Fruit fly (Drosophila melanogaster) whole organism, embryonic: Measurements from ENCODE around the gene Spps.

Experiments used
- Bgb ChIP-seq: fragments of 200-800 bp; sonication (Bioruptor generic); IDR thresholded peaks from 2 replicates; pipeline ENCODE4 v1.3.6; 2022; ENCODE audit warnings: missing biosample characterization, missing genetic modification characterization; ENCODE audit not compliant: partially characterized antibody
- Blimp-1 ChIP-seq: fragments of 200-800 bp; sonication (Bioruptor generic); optimal IDR thresholded peaks from 3 replicates; lab custom pipeline; 2018; ENCODE audit warnings: missing biosample characterization, missing genetic modification characterization, mild to moderate bottlenecking, moderate library complexity, missing genetic modification reagents
- Bteb2 ChIP-seq: fragments of 200-800 bp; sonication (Bioruptor generic); optimal IDR thresholded peaks from 2 replicates; lab custom pipeline; 2016; ENCODE audit warnings: missing biosample characterization, missing genetic modification characterization
- CG10267 ChIP-seq: fragments of 200-800 bp; sonication (Bioruptor generic); optimal IDR thresholded peaks from 2 replicates; lab custom pipeline; 2018; ENCODE audit warnings: missing biosample characterization, mild to moderate bottlenecking, missing genetic modification characterization, moderate library complexity
- CG10431 ChIP-seq: fragments of 200-800 bp; sonication (Bioruptor generic); optimal IDR thresholded peaks from 3 replicates; lab custom pipeline; 2018; ENCODE audit warnings: missing biosample characterization, mild to moderate bottlenecking, missing genetic modification characterization
- CG10565 ChIP-seq: fragments of 200-800 bp; sonication (Bioruptor generic); optimal IDR thresholded peaks from 3 replicates; lab custom pipeline; 2016; ENCODE audit warnings: missing biosample characterization, mild to moderate bottlenecking, missing genetic modification characterization
- CG11723 ChIP-seq: fragments of 200-800 bp; sonication (Bioruptor generic); optimal IDR thresholded peaks from 2 replicates; lab custom pipeline; 2017; ENCODE audit warnings: missing biosample characterization, mild to moderate bottlenecking, missing genetic modification characterization
- CG14014 ChIP-seq: fragments of 200-800 bp; sonication (Bioruptor generic); IDR thresholded peaks from 2 replicates; pipeline ENCODE4 v1.3.6; 2022; ENCODE audit warnings: missing biosample characterization, missing genetic modification characterization
- CG15073 ChIP-seq: fragments of 200-800 bp; sonication (Bioruptor generic); optimal IDR thresholded peaks from 2 replicates; lab custom pipeline; 2016; ENCODE audit warnings: missing biosample characterization, missing genetic modification characterization
- CG15514 ChIP-seq: fragments of 200-800 bp; sonication (Bioruptor generic); optimal IDR thresholded peaks from 3 replicates; lab custom pipeline; 2017; ENCODE audit warnings: missing biosample characterization, missing genetic modification characterization, mild to moderate bottlenecking, moderate library complexity, missing genetic modification reagents
- CG16779 ChIP-seq: fragments of 200-800 bp; sonication (Bioruptor generic); IDR thresholded peaks from 2 replicates; pipeline ENCODE4 v1.3.6; 2022; ENCODE audit warnings: missing biosample characterization, missing genetic modification characterization
- CG17186 ChIP-seq: fragments of 200-800 bp; sonication (Bioruptor generic); optimal IDR thresholded peaks from 3 replicates; lab custom pipeline; 2017; ENCODE audit warnings: missing biosample characterization, missing genetic modification reagents, missing genetic modification characterization
- CG18476 ChIP-seq: fragments of 200-800 bp; sonication (Bioruptor generic); optimal IDR thresholded peaks from 2 replicates; lab custom pipeline; 2016; ENCODE audit warnings: missing biosample characterization, mild to moderate bottlenecking, missing genetic modification characterization
- CG18599 ChIP-seq: fragments of 200-800 bp; sonication (Bioruptor generic); optimal IDR thresholded peaks from 3 replicates; lab custom pipeline; 2017; ENCODE audit warnings: missing biosample characterization, missing genetic modification characterization, mild to moderate bottlenecking, moderate library complexity, missing genetic modification reagents
- CG18764 ChIP-seq: fragments of 200-800 bp; sonication (Bioruptor generic); optimal IDR thresholded peaks from 3 replicates; lab custom pipeline; 2016; ENCODE audit warnings: missing biosample characterization, missing genetic modification characterization
- CG2712 ChIP-seq: fragments of 200-800 bp; optimal IDR thresholded peaks from 3 replicates; lab custom pipeline; 2019; ENCODE audit warnings: missing biosample characterization, mild to moderate bottlenecking, missing genetic modification characterization, moderate library complexity
- CG2875 ChIP-seq: fragments of 200-800 bp; sonication (Bioruptor generic); optimal IDR thresholded peaks from 2 replicates; lab custom pipeline; 2017; ENCODE audit warnings: missing biosample characterization, mild to moderate bottlenecking, missing genetic modification characterization, missing genetic modification reagents
- CG31365 ChIP-seq: fragments of 200-800 bp; sonication (Bioruptor generic); optimal IDR thresholded peaks from 2 replicates; lab custom pipeline; 2018; ENCODE audit warnings: missing biosample characterization, mild to moderate bottlenecking, missing genetic modification characterization
- CG33213 ChIP-seq: fragments of 200-800 bp; sonication (Bioruptor generic); optimal IDR thresholded peaks from 3 replicates; lab custom pipeline; 2016; ENCODE audit warnings: missing biosample characterization, missing genetic modification characterization
- CG3847 ChIP-seq: fragments of 200-800 bp; sonication (Bioruptor generic); IDR thresholded peaks from 2 replicates; pipeline ENCODE4 v1.3.6; 2022; ENCODE audit warnings: missing biosample characterization, missing genetic modification characterization
- CG4820 ChIP-seq: fragments of 200-800 bp; sonication (Bioruptor generic); optimal IDR thresholded peaks from 3 replicates; lab custom pipeline; 2016; ENCODE audit warnings: missing biosample characterization, missing genetic modification characterization
- CG8924 ChIP-seq: fragments of 200-800 bp; optimal IDR thresholded peaks from 3 replicates; lab custom pipeline; 2019; ENCODE audit warnings: missing biosample characterization, mild to moderate bottlenecking, missing genetic modification characterization, moderate library complexity
- CG9727 ChIP-seq: fragments of 200-800 bp; sonication (Bioruptor generic); optimal IDR thresholded peaks from 3 replicates; lab custom pipeline; 2017; ENCODE audit warnings: missing biosample characterization, mild to moderate bottlenecking, missing genetic modification characterization
- CoRest ChIP-seq: fragments of 200-800 bp; sonication (Bioruptor generic); optimal IDR thresholded peaks from 3 replicates; lab custom pipeline; 2018; ENCODE audit warnings: missing biosample characterization, mild to moderate bottlenecking, missing genetic modification characterization, moderate library complexity
- Dll ChIP-seq: fragments of 200-800 bp; sonication (Bioruptor generic); IDR thresholded peaks from 4 replicates; pipeline ENCODE4 v1.3.6; 2022; ENCODE audit warnings: missing biosample characterization, missing genetic modification characterization; ENCODE audit not compliant: partially characterized antibody
- Dp ChIP-seq: fragments of 200-800 bp; sonication (Bioruptor generic); optimal IDR thresholded peaks from 2 replicates; lab custom pipeline; 2018; ENCODE audit warnings: missing biosample characterization, mild to moderate bottlenecking, missing genetic modification characterization, moderate library complexity
- Drgx ChIP-seq: fragments of 200-800 bp; sonication (Bioruptor generic); IDR thresholded peaks from 2 replicates; pipeline ENCODE4 v1.3.6; 2022; ENCODE audit warnings: missing biosample characterization, missing genetic modification characterization
- Eip74EF ChIP-seq, 2 experiments: fragments of 200-800 bp in 1 of 2; fragments of >200 bp in 1 of 2; sonication (Bioruptor generic) in 1 of 2; optimal IDR thresholded peaks; 2 replicates each; lab custom pipeline; 2017 to 2019; ENCODE audit warnings: missing biosample characterization in 2 of 2, missing genetic modification characterization in 2 of 2, mild to moderate bottlenecking in 1 of 2, moderate library complexity in 1 of 2
- Elba2 ChIP-seq: fragments of 200-800 bp; sonication (Bioruptor generic); optimal IDR thresholded peaks from 3 replicates; lab custom pipeline; 2016; ENCODE audit warnings: missing biosample characterization, missing genetic modification characterization
- HLH3B ChIP-seq: fragments of 200-800 bp; sonication (Bioruptor generic); IDR thresholded peaks from 2 replicates; pipeline ENCODE4 v1.3.6; 2022; ENCODE audit warnings: missing biosample characterization, missing genetic modification characterization
- Hmx ChIP-seq: fragments of 200-800 bp; sonication (Bioruptor generic); optimal IDR thresholded peaks from 2 replicates; lab custom pipeline; 2016; ENCODE audit warnings: missing biosample characterization, missing genetic modification characterization
- Meics ChIP-seq: fragments of 200-800 bp; sonication (Bioruptor generic); optimal IDR thresholded peaks from 2 replicates; lab custom pipeline; 2017; ENCODE audit warnings: missing biosample characterization, mild to moderate bottlenecking, missing genetic modification characterization
- NC2β ChIP-seq: fragments of 200-800 bp; sonication (Bioruptor generic); optimal IDR thresholded peaks from 2 replicates; lab custom pipeline; 2016; ENCODE audit warnings: missing biosample characterization, missing genetic modification characterization
- Nf-YB ChIP-seq: fragments of 200-800 bp; sonication (Bioruptor generic); optimal IDR thresholded peaks from 3 replicates; lab custom pipeline; 2019; ENCODE audit warnings: missing biosample characterization, mild to moderate bottlenecking, missing genetic modification characterization, moderate library complexity
- Oli ChIP-seq: fragments of 200-800 bp; sonication (Bioruptor generic); optimal IDR thresholded peaks from 2 replicates; lab custom pipeline; 2018; ENCODE audit warnings: missing biosample characterization, mild to moderate bottlenecking, missing genetic modification characterization, moderate library complexity
- Sry-δ ChIP-seq: fragments of 200-800 bp; sonication (Bioruptor generic); optimal IDR thresholded peaks from 2 replicates; lab custom pipeline; 2016; ENCODE audit warnings: missing biosample characterization, missing genetic modification characterization
- Ssrp ChIP-seq: fragments of 200-800 bp; sonication (Bioruptor generic); optimal IDR thresholded peaks from 2 replicates; lab custom pipeline; 2018; ENCODE audit warnings: missing biosample characterization, mild to moderate bottlenecking, missing genetic modification characterization, moderate library complexity
- TFAM ChIP-seq: fragments of 200-800 bp; sonication (Bioruptor generic); optimal IDR thresholded peaks from 2 replicates; lab custom pipeline; 2017; ENCODE audit warnings: missing biosample characterization, missing genetic modification characterization, inconsistent platforms
- ab ChIP-seq: fragments of 200-800 bp; sonication (Bioruptor generic); optimal IDR thresholded peaks from 2 replicates; lab custom pipeline; 2016; ENCODE audit warnings: missing biosample characterization, missing genetic modification characterization
- disco-r ChIP-seq: fragments of 200-800 bp; sonication (Bioruptor generic); optimal IDR thresholded peaks from 2 replicates; lab custom pipeline; 2016; ENCODE audit warnings: missing biosample characterization, missing genetic modification characterization
- row ChIP-seq: fragments of 200-800 bp; sonication (Bioruptor generic); IDR thresholded peaks from 3 replicates; pipeline ENCODE4 v1.3.6; 2022; ENCODE audit warnings: missing biosample characterization, missing genetic modification characterization
- sd ChIP-seq: fragments of 200-800 bp; sonication (Bioruptor generic); optimal IDR thresholded peaks from 3 replicates; lab custom pipeline; 2018; ENCODE audit warnings: missing biosample characterization, mild to moderate bottlenecking, missing genetic modification characterization, moderate library complexity
- slp2 ChIP-seq: fragments of 200-800 bp; sonication (Bioruptor generic); optimal IDR thresholded peaks from 2 replicates; lab custom pipeline; 2016; ENCODE audit warnings: missing biosample characterization, missing genetic modification characterization
- stc ChIP-seq: fragments of 200-800 bp; sonication (Bioruptor generic); IDR thresholded peaks from 2 replicates; pipeline ENCODE4 v1.3.6; 2022; ENCODE audit warnings: missing biosample characterization, missing genetic modification characterization
- tll ChIP-seq, 2 experiments: fragments of 200-800 bp in 1 of 2; fragments of >200 bp in 1 of 2; sonication (Bioruptor generic) in 1 of 2; optimal IDR thresholded peaks; 2 replicates each; lab custom pipeline; 2017 to 2019; ENCODE audit warnings: missing biosample characterization in 2 of 2, missing genetic modification characterization in 2 of 2, mild to moderate bottlenecking in 1 of 2, moderate library complexity in 1 of 2
- trh ChIP-seq: fragments of 200-800 bp; sonication (Bioruptor generic); optimal IDR thresholded peaks from 2 replicates; lab custom pipeline; 2016; ENCODE audit warnings: missing biosample characterization, missing genetic modification characterization
- zf30C ChIP-seq: fragments of 200-800 bp; sonication (Bioruptor generic); optimal IDR thresholded peaks from 3 replicates; lab custom pipeline; 2018; ENCODE audit warnings: missing biosample characterization, mild to moderate bottlenecking, missing genetic modification characterization

The Spps gene

dm6 chr3R:24221334-24222302 is 5.1 kb downstream of the Spps start, which contains the start of gene twin (continued):
- TF ChIP-seq Ssrp (tag; lab: Kevin White, UChicago) = peak; percentile 25
- TF ChIP-seq Eip74EF (GFP tag; optimal IDR thresholded peaks at IDR 0.05; lab: Kevin White, UChicago) = peak in 1 of 2 experiments; percentile 43
- peak; percentile 47 for TF ChIP-seq Hmx (GFP tag; lab: Kevin White, UChicago)
- no peak for TF ChIP-seq trh (GFP tag; lab: Kevin White, UChicago)
- TF ChIP-seq CG3847 (GFP tag; lab: Robert Waterston, UW) = peak; percentile 57
- peak; percentile 37 for TF ChIP-seq Nf-YB
- TF ChIP-seq zf30C = no peak
- peak; percentile 15 for TF ChIP-seq Oli (tag; lab: Kevin White, UChicago)
- TF ChIP-seq tll (GFP tag; optimal IDR thresholded peaks at IDR 0.05; lab: Kevin White, UChicago) = no peak
- peak; percentile 62 for TF ChIP-seq NC2β (GFP tag; lab: Kevin White, UChicago)
- no peak for TF ChIP-seq CG2875 (GFP tag; lab: Kevin White, UChicago)
- TF ChIP-seq Bteb2 (GFP tag; lab: Kevin White, UChicago) = peak; percentile 42
- peak; percentile 48; the same call in 1 of the 2 replicates for TF ChIP-seq CG14014 (GFP tag; lab: Robert Waterston, UW)
- no peak for TF ChIP-seq TFAM (GFP tag; lab: Kevin White, UChicago)
- TF ChIP-seq CG16779 (GFP tag; lab: Robert Waterston, UW) = no peak
- TF ChIP-seq CG2712 (tag; lab: Kevin White, UChicago) = peak; percentile 60
- TF ChIP-seq Meics (GFP tag; lab: Kevin White, UChicago) = peak; percentile 51
- TF ChIP-seq stc (GFP tag; lab: Robert Waterston, UW) = no peak; the same call in 1 of the 2 replicates
- peak; percentile 73 for TF ChIP-seq Sry-δ (GFP tag; lab: Kevin White, UChicago)
- TF ChIP-seq CoRest (tag; lab: Kevin White, UChicago) = peak; percentile 72
- TF ChIP-seq CG15514 = peak; percentile 67
- no peak for TF ChIP-seq Elba2 (GFP tag; lab: Kevin White, UChicago)
- no peak for TF ChIP-seq slp2
- peak; percentile 77 for TF ChIP-seq sd (tag; lab: Kevin White, UChicago)
- TF ChIP-seq CG17186 (GFP tag; lab: Kevin White, UChicago) = peak; percentile 31
- peak; percentile 58 for TF ChIP-seq Blimp-1 (GFP tag; lab: Kevin White, UChicago)
- no peak for TF ChIP-seq Drgx
- peak; percentile 55; the same call in 1 of the 2 replicates for TF ChIP-seq Bgb (GFP tag; lab: Robert Waterston, UW)
- TF ChIP-seq HLH3B = 0 out of 2 replicates have a peak, but pooled peaks have one; percentile 16
- no peak for TF ChIP-seq CG10565
- TF ChIP-seq CG15073 = no peak
- TF ChIP-seq CG10267 = peak; percentile 50
- TF ChIP-seq CG4820 (GFP tag; lab: Kevin White, UChicago) = peak; percentile 21
- peak; percentile 82 for TF ChIP-seq Dll (GFP tag; lab: Robert Waterston, UW)
- TF ChIP-seq CG11723 (GFP tag; lab: Kevin White, UChicago) = peak; percentile 62
- TF ChIP-seq CG10431 = peak; percentile 100
- peak; percentile 46 for TF ChIP-seq CG18476 (GFP tag; lab: Kevin White, UChicago)
- TF ChIP-seq disco-r (GFP tag; lab: Kevin White, UChicago) = no peak
- TF ChIP-seq CG31365 (tag; lab: Kevin White, UChicago) = no peak
- peak; percentile 34 for TF ChIP-seq CG9727 (GFP tag; lab: Kevin White, UChicago)
- no peak for TF ChIP-seq ab (GFP tag; lab: Kevin White, UChicago)
- TF ChIP-seq CG18764 (GFP tag; lab: Kevin White, UChicago) = peak; percentile 56
- peak; percentile 53 for TF ChIP-seq CG18599
- TF ChIP-seq CG8924 = peak; percentile 57
- peak; percentile 83 for TF ChIP-seq row (GFP tag; lab: Robert Waterston, UW)
- peak; percentile 72 for TF ChIP-seq Dp (GFP tag; lab: Kevin White, UChicago)
- peak; percentile 15 for TF ChIP-seq CG33213 (GFP tag; lab: Kevin White, UChicago)
